Fruit fly (Drosophila melanogaster) whole organism, embryonic: ENCODE results near the gene beat-IIa.
A peak's percentile ranks its signal among the peaks of the same experiment; 100 is the strongest.

ENCODE experiments used
- Ada2b ChIP-seq: fragments of 200-800 bp; sonication (Bioruptor generic); IDR thresholded peaks from 2 replicates; pipeline ENCODE4 v1.3.6; 2022; ENCODE audit warnings: missing biosample characterization, missing genetic modification characterization
- Adf1 ChIP-seq: fragments of 200-800 bp; sonication (Bioruptor generic); IDR thresholded peaks from 2 replicates; pipeline ENCODE4 v1.3.6; 2022; ENCODE audit warnings: missing biosample characterization, missing genetic modification characterization
- Awh ChIP-seq: fragments of 200-800 bp; sonication (Bioruptor generic); IDR thresholded peaks from 2 replicates; pipeline ENCODE4, ENCODE4 v1.3.6; 2022; ENCODE audit warnings: missing biosample characterization, missing genetic modification characterization
- BEAF-32 ChIP-seq: fragments of 200-800 bp; sonication (Bioruptor generic); optimal IDR thresholded peaks from 3 replicates; lab custom pipeline; 2017; ENCODE audit warnings: missing biosample characterization, missing genetic modification characterization, mild to moderate bottlenecking, moderate library complexity, missing genetic modification reagents
- CG1024 ChIP-seq: fragments of 200-800 bp; sonication (Bioruptor generic); IDR thresholded peaks from 2 replicates; pipeline ENCODE4 v1.3.6; 2022; ENCODE audit warnings: missing biosample characterization, missing genetic modification characterization
- CG14710 ChIP-seq: fragments of 200-800 bp; sonication (Bioruptor generic); optimal IDR thresholded peaks from 3 replicates; lab custom pipeline; 2019; ENCODE audit warnings: missing biosample characterization, mild to moderate bottlenecking, missing genetic modification characterization, moderate library complexity
- CG14965 ChIP-seq: fragments of 200-800 bp; sonication (Bioruptor generic); optimal IDR thresholded peaks from 2 replicates; lab custom pipeline; 2016; ENCODE audit warnings: missing biosample characterization, missing genetic modification characterization, borderline replicate concordance
- CG16813 ChIP-seq: fragments of 200-800 bp; sonication (Bioruptor generic); IDR thresholded peaks from 3 replicates; pipeline ENCODE4 v1.3.6; 2022; ENCODE audit warnings: missing biosample characterization, missing genetic modification characterization; ENCODE audit not compliant: partially characterized antibody
- CG2875 ChIP-seq: fragments of 200-800 bp; sonication (Bioruptor generic); optimal IDR thresholded peaks from 2 replicates; lab custom pipeline; 2017; ENCODE audit warnings: missing biosample characterization, mild to moderate bottlenecking, missing genetic modification characterization, missing genetic modification reagents
- CG30020 ChIP-seq: fragments of 200-800 bp; optimal IDR thresholded peaks from 2 replicates; lab custom pipeline; 2019; ENCODE audit warnings: missing biosample characterization, mild to moderate bottlenecking, missing genetic modification characterization, moderate library complexity
- CG34376 ChIP-seq: fragments of 200-800 bp; sonication (Bioruptor generic); optimal IDR thresholded peaks from 2 replicates; lab custom pipeline; 2018; ENCODE audit warnings: missing biosample characterization, mild to moderate bottlenecking, missing genetic modification characterization
- CG42726 ChIP-seq: fragments of 200-800 bp; sonication (Bioruptor generic); IDR thresholded peaks from 2 replicates; pipeline ENCODE4 v1.3.6; 2022; ENCODE audit warnings: missing biosample characterization, missing genetic modification characterization; ENCODE audit not compliant: partially characterized antibody
- CG43689 ChIP-seq: fragments of 200-800 bp; sonication (Bioruptor generic); IDR thresholded peaks from 2 replicates; pipeline ENCODE4 v1.3.6; 2022; ENCODE audit warnings: missing biosample characterization, missing genetic modification characterization
- CG6175 ChIP-seq: fragments of 200-800 bp; sonication (Bioruptor generic); IDR thresholded peaks from 3 replicates; pipeline ENCODE4 v1.3.6; 2022; ENCODE audit warnings: missing biosample characterization, missing genetic modification characterization
- CG6254 ChIP-seq: fragments of 200-800 bp; sonication (Bioruptor generic); optimal IDR thresholded peaks from 3 replicates; lab custom pipeline; 2017; ENCODE audit warnings: mild to moderate bottlenecking, missing biosample characterization, missing genetic modification reagents, missing genetic modification characterization
- CG7271 ChIP-seq: fragments of 200-800 bp; sonication (Bioruptor generic); optimal IDR thresholded peaks from 2 replicates; lab custom pipeline; 2018; ENCODE audit warnings: missing biosample characterization, mild to moderate bottlenecking, missing genetic modification characterization, moderate library complexity
- CG7839 ChIP-seq: fragments of 200-800 bp; sonication (Bioruptor generic); optimal IDR thresholded peaks from 3 replicates; lab custom pipeline; 2018; ENCODE audit warnings: missing biosample characterization, mild to moderate bottlenecking, missing genetic modification characterization, moderate library complexity
- CG7987 ChIP-seq: fragments of 200-800 bp; sonication (Bioruptor generic); optimal IDR thresholded peaks from 2 replicates; lab custom pipeline; 2018; ENCODE audit warnings: missing biosample characterization, mild to moderate bottlenecking, missing genetic modification characterization, moderate library complexity
- CG8281 ChIP-seq: fragments of 200-800 bp; sonication (Bioruptor generic); optimal IDR thresholded peaks from 2 replicates; lab custom pipeline; 2018; ENCODE audit warnings: missing biosample characterization, mild to moderate bottlenecking, missing genetic modification characterization, moderate library complexity
- CG8290 ChIP-seq, 3 experiments: fragments of 200-800 bp; sonication (Bioruptor generic); optimal IDR thresholded peaks; 2 replicates each; lab custom pipeline; 2016 to 2019; ENCODE audit warnings: missing biosample characterization in 3 of 3, missing genetic modification characterization in 3 of 3, mild to moderate bottlenecking in 2 of 3, moderate library complexity in 1 of 3
- Chrac-16 ChIP-seq: fragments of 200-800 bp; sonication (Bioruptor generic); optimal IDR thresholded peaks from 3 replicates; lab custom pipeline; 2016; ENCODE audit warnings: missing biosample characterization, missing genetic modification characterization
- D19A ChIP-seq: fragments of 200-800 bp; optimal IDR thresholded peaks from 3 replicates; lab custom pipeline; 2019; ENCODE audit warnings: missing biosample characterization, mild to moderate bottlenecking, missing genetic modification characterization, moderate library complexity
- Elba2 ChIP-seq: fragments of 200-800 bp; sonication (Bioruptor generic); optimal IDR thresholded peaks from 3 replicates; lab custom pipeline; 2016; ENCODE audit warnings: missing biosample characterization, missing genetic modification characterization
- Gug ChIP-seq: fragments of 200-800 bp; sonication (Bioruptor generic); IDR thresholded peaks from 4 replicates; pipeline ENCODE4 v1.3.6; 2022; ENCODE audit warnings: missing biosample characterization, missing genetic modification characterization
- HLH4C ChIP-seq: fragments of 200-800 bp; sonication (Bioruptor generic); IDR thresholded peaks from 3 replicates; pipeline ENCODE4 v1.3.6; 2022; ENCODE audit warnings: missing biosample characterization, missing genetic modification characterization; ENCODE audit not compliant: partially characterized antibody
- HmgD ChIP-seq: fragments of 200-800 bp; sonication (Bioruptor generic); optimal IDR thresholded peaks from 3 replicates; lab custom pipeline; 2016; ENCODE audit warnings: missing biosample characterization, missing genetic modification characterization
- Hr3 ChIP-seq: fragments of 200-800 bp; sonication (Bioruptor generic); optimal IDR thresholded peaks from 3 replicates; lab custom pipeline; 2016; ENCODE audit warnings: missing biosample characterization, missing genetic modification characterization
- Jarid2 ChIP-seq: fragments of 200-800 bp; sonication (Bioruptor generic); optimal IDR thresholded peaks from 3 replicates; lab custom pipeline; 2017; ENCODE audit warnings: mild to moderate bottlenecking, missing biosample characterization, missing genetic modification reagents, missing genetic modification characterization
- Lim3 ChIP-seq: fragments of 200-800 bp; sonication (Bioruptor generic); IDR thresholded peaks from 2 replicates; pipeline ENCODE4 v1.3.6; 2022; ENCODE audit warnings: missing biosample characterization, missing genetic modification characterization
- Ravus ChIP-seq: fragments of 200-800 bp; sonication (Bioruptor generic); IDR thresholded peaks from 2 replicates; pipeline ENCODE4 v1.3.6; 2022; ENCODE audit warnings: missing biosample characterization, missing genetic modification characterization
- Sin3A ChIP-seq: fragments of >200 bp; optimal IDR thresholded peaks from 2 replicates; lab custom pipeline; 2018
- Stat92E ChIP-seq, 3 experiments: fragments of >200 bp in 2 of 3; fragments of 200-800 bp in 1 of 3; sonication (Bioruptor generic) in 1 of 3; optimal IDR thresholded peaks; 2 replicates each; lab custom pipeline; 2017 to 2019; ENCODE audit warnings: missing biosample characterization in 3 of 3, missing genetic modification characterization in 3 of 3, mild to moderate bottlenecking in 1 of 3, moderate library complexity in 1 of 3
- Trl ChIP-seq, 3 experiments: fragments of >200 bp in 2 of 3; fragments of 200-800 bp in 1 of 3; sonication (Bioruptor generic) in 1 of 3; optimal IDR thresholded peaks; 2 replicates in 1 of 3; 3 replicates in 2 of 3; lab custom pipeline; 2016 to 2017; ENCODE audit warnings: missing biosample characterization in 1 of 3, missing genetic modification characterization in 1 of 3
- ab ChIP-seq: fragments of 200-800 bp; sonication (Bioruptor generic); optimal IDR thresholded peaks from 2 replicates; lab custom pipeline; 2016; ENCODE audit warnings: missing biosample characterization, missing genetic modification characterization
- aop ChIP-seq: fragments of 200-800 bp; sonication (Bioruptor generic); IDR thresholded peaks from 2 replicates; pipeline ENCODE4 v1.3.6; 2022; ENCODE audit warnings: missing biosample characterization, missing genetic modification characterization
- bab2 ChIP-seq: fragments of 200-800 bp; sonication (Bioruptor generic); optimal IDR thresholded peaks from 2 replicates; lab custom pipeline; 2016; ENCODE audit warnings: missing biosample characterization, missing genetic modification characterization
- caup ChIP-seq: fragments of 200-800 bp; sonication (Bioruptor generic); optimal IDR thresholded peaks from 3 replicates; lab custom pipeline; 2017; ENCODE audit warnings: missing biosample characterization, mild to moderate bottlenecking, missing genetic modification characterization, moderate library complexity; ENCODE audit not compliant: severe bottlenecking
- chm ChIP-seq: fragments of 200-800 bp; sonication (Bioruptor generic); IDR thresholded peaks from 2 replicates; pipeline ENCODE4 v1.3.6; 2022; ENCODE audit warnings: missing biosample characterization, missing genetic modification characterization
- cwo ChIP-seq: fragments of 200-800 bp; sonication (Bioruptor generic); optimal IDR thresholded peaks from 3 replicates; lab custom pipeline; 2017; ENCODE audit warnings: missing biosample characterization, missing genetic modification characterization, mild to moderate bottlenecking, moderate library complexity, missing genetic modification reagents
- danr ChIP-seq: fragments of 200-800 bp; sonication (Bioruptor generic); IDR thresholded peaks from 2 replicates; pipeline ENCODE4 v1.3.6; 2022; ENCODE audit warnings: missing biosample characterization, missing genetic modification characterization
- dm ChIP-seq: fragments of 200-800 bp; sonication (Bioruptor generic); optimal IDR thresholded peaks from 3 replicates; lab custom pipeline; 2016; ENCODE audit warnings: missing biosample characterization, missing genetic modification characterization
- gsb ChIP-seq: fragments of 200-800 bp; sonication (Bioruptor generic); IDR thresholded peaks from 2 replicates; pipeline ENCODE4 v1.3.6; 2022; ENCODE audit warnings: missing biosample characterization, missing genetic modification characterization
- inv ChIP-seq: fragments of 200-800 bp; sonication (Bioruptor generic); IDR thresholded peaks from 2 replicates; pipeline ENCODE4 v1.3.6; 2022; ENCODE audit warnings: missing biosample characterization, missing genetic modification characterization; ENCODE audit not compliant: partially characterized antibody
- mam ChIP-seq: fragments of 200-800 bp; sonication (Bioruptor generic); optimal IDR thresholded peaks from 3 replicates; lab custom pipeline; 2016; ENCODE audit warnings: missing biosample characterization, missing genetic modification characterization
- nerfin-2 ChIP-seq: fragments of 200-800 bp; sonication (Bioruptor generic); IDR thresholded peaks from 2 replicates; pipeline ENCODE4 v1.3.6; 2022; ENCODE audit warnings: missing biosample characterization, missing genetic modification characterization; ENCODE audit not compliant: partially characterized antibody
- phol ChIP-seq: fragments of 200-800 bp; sonication (Bioruptor generic); optimal IDR thresholded peaks from 3 replicates; lab custom pipeline; 2018; ENCODE audit warnings: missing biosample characterization, mild to moderate bottlenecking, missing genetic modification characterization, moderate library complexity
- sd ChIP-seq: fragments of 200-800 bp; sonication (Bioruptor generic); optimal IDR thresholded peaks from 3 replicates; lab custom pipeline; 2018; ENCODE audit warnings: missing biosample characterization, mild to moderate bottlenecking, missing genetic modification characterization, moderate library complexity
- sens ChIP-seq: fragments of 200-800 bp; sonication (Bioruptor generic); peaks from one replicate; lab custom pipeline; 2016; ENCODE audit warnings: missing biosample characterization, missing genetic modification characterization

beat-IIa gene

dm6 chr3R:17391313-17391845 is 25.5 kb upstream of the beat-IIa start, which contains the start of the genes Brf and sds22 (continued):
- TF ChIP-seq CG14965 (GFP tag; lab: Kevin White, UChicago), result peak; percentile 48
- peak; percentile 87 for TF ChIP-seq D19A
- peak; percentile 88 for TF ChIP-seq sd (tag; lab: Kevin White, UChicago)
- TF ChIP-seq CG14710 (tag; lab: Kevin White, UChicago), result peak; percentile 97
- TF ChIP-seq CG2875 (GFP tag; lab: Kevin White, UChicago), result peak; percentile 84
- peak; percentile 78 for TF ChIP-seq CG43689
- peak; percentile 87 for TF ChIP-seq BEAF-32 (GFP tag; lab: Kevin White, UChicago)
- TF ChIP-seq CG42726 (GFP tag; lab: Robert Waterston, UW), result no peak
- TF ChIP-seq Elba2 (GFP tag; lab: Kevin White, UChicago), result peak; percentile 97
- peak; percentile 96 for TF ChIP-seq phol (tag; lab: Kevin White, UChicago)
- TF ChIP-seq Stat92E (GFP tag; optimal IDR thresholded peaks at IDR 0.05; lab: Kevin White, UChicago), result peak in 1 of 3 experiments; percentile 74
- peak; percentile 87 for TF ChIP-seq danr (GFP tag; lab: Robert Waterston, UW)
- peak; percentile 84 for TF ChIP-seq cwo (GFP tag; lab: Kevin White, UChicago)
- TF ChIP-seq Sin3A (lab: Kevin White, UChicago), result peak; percentile 39
- TF ChIP-seq Chrac-16, result peak; percentile 98
- no peak for TF ChIP-seq nerfin-2 (GFP tag; lab: Robert Waterston, UW)
- TF ChIP-seq CG7271 (tag; lab: Kevin White, UChicago), result peak; percentile 80
- TF ChIP-seq CG1024 (GFP tag; lab: Robert Waterston, UW), result peak; percentile 86
- TF ChIP-seq CG6254 (GFP tag; lab: Kevin White, UChicago), result peak; percentile 78
- peak; percentile 79; the same call in 1 of the 2 replicates for TF ChIP-seq Awh (GFP tag; lab: Robert Waterston, UW)
- TF ChIP-seq Jarid2 (GFP tag; lab: Kevin White, UChicago), result peak; percentile 62
- TF ChIP-seq HLH4C (GFP tag; lab: Robert Waterston, UW), result peak; percentile 73
- peak; percentile 97 for TF ChIP-seq bab2 (GFP tag; lab: Kevin White, UChicago)
- TF ChIP-seq CG8290 (GFP tag; optimal IDR thresholded peaks at IDR 0.05; lab: Kevin White, UChicago), result peak; percentile 96
- peak; percentile 71 to 88 for TF ChIP-seq CG8290 (tag; optimal IDR thresholded peaks at IDR 0.05; lab: Kevin White, UChicago)
- TF ChIP-seq CG7987 (GFP tag; lab: Kevin White, UChicago), result peak; percentile 70
- peak; percentile 70 for TF ChIP-seq Ravus (GFP tag; lab: Robert Waterston, UW)
- peak; percentile 99 for TF ChIP-seq sens (GFP tag; lab: Kevin White, UChicago)
- peak; percentile 73 for TF ChIP-seq chm
- TF ChIP-seq Hr3, result peak; percentile 98
- TF ChIP-seq ab, result peak; percentile 89
- TF ChIP-seq inv, result peak; percentile 68; the same call in 1 of the 2 replicates
- peak; percentile 88 for TF ChIP-seq CG30020 (tag; lab: Kevin White, UChicago)
- TF ChIP-seq Ada2b (GFP tag; lab: Robert Waterston, UW), result peak; percentile 89
- TF ChIP-seq aop (GFP tag; lab: Robert Waterston, UW), result peak; percentile 60; the same call in 1 of the 2 replicates
- peak; percentile 89 for TF ChIP-seq HmgD (GFP tag; lab: Kevin White, UChicago)
- TF ChIP-seq CG7839 (tag; lab: Kevin White, UChicago), result peak; percentile 96
- peak; percentile 94 for TF ChIP-seq caup (GFP tag; lab: Kevin White, UChicago)
- peak; percentile 85 for TF ChIP-seq CG8281 (tag; lab: Kevin White, UChicago)
- TF ChIP-seq Gug (GFP tag; lab: Robert Waterston, UW), result peak; percentile 92
- no peak for TF ChIP-seq Lim3 (GFP tag; lab: Robert Waterston, UW)
- TF ChIP-seq Adf1 (GFP tag; lab: Robert Waterston, UW), result peak; percentile 66
- peak; percentile 93 for TF ChIP-seq CG34376
- peak; percentile 87 for TF ChIP-seq CG16813 (GFP tag; lab: Robert Waterston, UW)
- TF ChIP-seq Trl (optimal IDR thresholded peaks at IDR 0.05; lab: Kevin White, UChicago), result no peak
- peak; percentile 96 for TF ChIP-seq Trl (GFP tag; optimal IDR thresholded peaks at IDR 0.05; lab: Kevin White, UChicago)
- peak; percentile 95 for TF ChIP-seq dm
- TF ChIP-seq CG6175 (GFP tag; lab: Robert Waterston, UW), result peak; percentile 84
- peak; percentile 97 for TF ChIP-seq mam (GFP tag; lab: Kevin White, UChicago)
- peak; percentile 75 for TF ChIP-seq gsb (GFP tag; lab: Robert Waterston, UW)
